Worm (Caenorhabditis elegans): ENCODE data around the gene clec-186.

- TF ChIP-seq F10E7.11 (tag; optimal IDR thresholded peaks at IDR 0.05) (no peak), T26A5.8 (tag; optimal IDR thresholded peaks at IDR 0.05) (no peak), T07F8.4 (tag; optimal IDR thresholded peaks at IDR 0.05) (no peak), unc-62 (GFP tag; optimal IDR thresholded peaks at IDR 0.05) (no peak), nfyb-1 (GFP tag; IDR thresholded peaks at IDR 0.05) (no peak), rpc-1 (optimal IDR thresholded peaks at IDR 0.05) (no peak), rpc-1 (tag; optimal IDR thresholded peaks at IDR 0.05) (no peak), hmg-1.2 (GFP tag; IDR thresholded peaks at IDR 0.05) (no peak), let-526 (GFP tag; IDR thresholded peaks at IDR 0.05) (no peak), ama-1 (optimal IDR thresholded peaks at IDR 0.05) (no peak), ama-1 (GFP tag; optimal IDR thresholded peaks at IDR 0.05) (no peak), sea-2 (GFP tag; IDR thresholded peaks at IDR 0.05) (no peak)
Measured at ce11 chrIV:12892194-12892593, 26.3 kb downstream of the clec-186 start, which contains the start of gene K08D8.1.
